Worm (Caenorhabditis elegans) whole organism, late embryonic: Measurements from ENCODE around the gene rpn-5.

Experiments used
- ama-1 ChIP-seq: fragments of 150-350 bp; optimal IDR thresholded peaks from 2 replicates; lab custom pipeline; 2014
- fkh-10 ChIP-seq: fragments of 150-350 bp; optimal IDR thresholded peaks from 2 replicates; lab custom pipeline; 2014; ENCODE audit warnings: missing biosample characterization, missing genetic modification reagents, missing genetic modification characterization
- hlh-8 ChIP-seq: sonication (generic microtip); optimal IDR thresholded peaks from 2 replicates; lab custom pipeline; 2016; ENCODE audit warnings: missing genotype, missing genetic modification characterization, missing compliant biosample characterization
- unc-55 ChIP-seq: sonication (generic microtip); optimal IDR thresholded peaks from 2 replicates; lab custom pipeline; 2017; ENCODE audit warnings: missing biosample characterization, missing genetic modification reagents, missing genetic modification characterization

DNA sequence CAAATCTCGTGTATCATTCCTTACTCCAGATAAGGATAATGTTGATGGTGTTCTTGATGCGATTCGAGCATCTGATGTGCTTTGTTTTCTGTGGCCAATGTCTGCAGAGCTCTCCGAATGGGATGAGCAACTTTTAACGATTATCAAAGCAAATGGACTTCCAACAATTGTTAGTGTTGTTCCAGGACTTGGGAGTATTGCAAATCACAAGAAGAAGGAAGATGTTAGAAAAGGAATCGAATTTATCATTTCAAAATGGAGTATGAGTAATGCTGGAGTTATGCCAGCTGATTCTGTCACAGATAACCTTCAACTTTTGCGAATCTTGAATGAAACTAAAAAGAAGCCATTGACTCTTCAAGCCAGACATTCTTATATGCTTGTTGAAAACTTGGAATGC lies 12.6 kb upstream of the rpn-5 start:
- TF ChIP-seq unc-55 (no peak), fkh-10 (GFP tag; lab: Kevin White, UChicago) (no peak), ama-1 (lab: Kevin White, UChicago) (no peak), hlh-8 (tag; lab: Kevin White, UChicago) (no peak)
